Fruit fly (Drosophila melanogaster): ENCODE data around the gene CG10013.

Gene CG10013

DNA sequence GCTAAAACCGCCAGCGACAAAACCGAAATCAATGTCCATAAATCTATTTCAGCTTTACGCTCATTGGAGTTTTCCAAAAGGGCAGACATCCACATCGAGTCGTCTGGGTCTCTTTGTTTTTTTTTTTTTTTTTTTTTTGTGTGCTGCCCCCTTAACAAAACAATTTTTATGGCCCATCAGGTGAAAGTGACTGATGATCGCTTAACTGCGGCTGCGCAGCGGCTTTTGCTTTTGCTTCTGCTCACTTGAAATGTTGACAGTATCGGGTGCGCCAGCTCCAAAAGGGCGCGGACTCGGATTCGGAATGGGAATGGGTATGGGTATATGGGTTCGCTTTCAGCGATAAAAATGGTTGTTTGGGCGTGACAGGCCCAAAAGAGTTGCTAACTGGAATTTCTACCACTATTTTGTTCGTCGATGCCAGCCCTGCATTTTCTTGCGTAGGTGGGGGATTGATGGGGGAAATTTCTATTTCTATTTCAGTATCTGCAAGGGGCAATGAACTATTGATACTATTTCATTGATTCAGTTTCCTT, 38.7 kb downstream of the CG10013 start:
- no peak for TF ChIP-seq usp (GFP tag; optimal IDR thresholded peaks at IDR 0.05)
- no peak for TF ChIP-seq CG9705 (GFP tag; optimal IDR thresholded peaks at IDR 0.05)
- TF ChIP-seq fru (GFP tag; optimal IDR thresholded peaks at IDR 0.05), result no peak
- TF ChIP-seq lola (GFP tag; optimal IDR thresholded peaks at IDR 0.05), result no peak
- TF ChIP-seq Vsx2 (GFP tag; optimal IDR thresholded peaks at IDR 0.05; ENCODE audit: partially characterized antibody), result no peak
- TF ChIP-seq sv (GFP tag; optimal IDR thresholded peaks at IDR 0.05), result no peak
- TF ChIP-seq Hnf4 (GFP tag; optimal IDR thresholded peaks at IDR 0.05), result no peak
- TF ChIP-seq CG32264 (GFP tag; optimal IDR thresholded peaks at IDR 0.05), result no peak
- no peak for TF ChIP-seq psq (GFP tag; optimal IDR thresholded peaks at IDR 0.05)
- no peak for TF ChIP-seq dl (GFP tag; optimal IDR thresholded peaks at IDR 0.05; ENCODE audit: insufficient read depth in 1 of 2, partially characterized antibody in 2 of 2)

DNA sequence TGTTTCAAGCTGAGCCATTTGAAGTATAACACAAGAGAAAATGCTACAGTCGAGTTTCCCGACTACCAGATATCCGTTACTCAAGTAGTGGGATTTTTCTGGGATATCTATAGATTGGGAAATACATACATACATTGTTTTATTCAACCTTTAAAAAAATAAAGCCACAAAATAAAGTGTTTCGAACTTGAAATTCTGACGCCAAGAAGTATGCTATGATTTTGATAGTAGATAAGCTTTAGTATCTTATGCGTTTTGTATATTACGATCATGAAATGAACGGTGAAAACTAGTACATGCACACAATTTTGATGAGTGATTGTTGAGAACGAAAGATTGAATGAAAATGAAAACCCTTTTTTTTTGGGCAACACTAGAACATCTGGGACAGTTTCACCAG, 40.2 kb downstream of the CG10013 start:
- TF ChIP-seq Vsx2 (GFP tag; optimal IDR thresholded peaks at IDR 0.05; ENCODE audit: partially characterized antibody) (no peak), Rel (GFP tag; optimal IDR thresholded peaks at IDR 0.05) (no peak), Rel (tag; optimal IDR thresholded peaks at IDR 0.05) (peak; percentile 3), Abd-B (GFP tag; optimal IDR thresholded peaks at IDR 0.05) (no peak), h (GFP tag; optimal IDR thresholded peaks at IDR 0.05) (no peak), dmrt93B (GFP tag; optimal IDR thresholded peaks at IDR 0.05) (no peak)

DNA sequence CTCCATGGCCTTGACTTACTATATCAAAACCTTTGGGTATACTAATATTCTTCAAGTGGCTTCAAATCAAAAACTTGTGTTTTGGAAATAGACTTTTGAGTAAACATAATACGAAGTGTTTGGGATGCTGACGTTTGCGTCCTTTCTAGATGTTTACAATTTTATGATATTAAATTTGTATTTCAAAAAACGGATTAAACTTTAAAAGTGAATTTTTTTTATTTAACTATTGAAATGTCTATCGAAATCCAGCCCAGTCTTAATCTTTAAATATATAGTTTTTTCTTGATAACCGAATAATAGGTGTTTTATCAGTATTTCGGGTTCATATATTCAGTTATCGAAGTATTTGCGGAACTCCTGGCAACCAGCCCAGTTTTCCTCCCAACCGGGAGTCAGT, 41.3 kb downstream of the CG10013 start, which contains the start of gene Tim17a1:
Tim17a1 (minus strand) TSS at position 101 of the 400 bp plus-strand sequence.
- TF ChIP-seq tai (GFP tag; optimal IDR thresholded peaks at IDR 0.05), result no peak
- TF ChIP-seq Dif (GFP tag; optimal IDR thresholded peaks at IDR 0.05; ENCODE audit: partially characterized antibody), result no peak
- no peak for TF ChIP-seq Abd-B (GFP tag; optimal IDR thresholded peaks at IDR 0.05)
- no peak for TF ChIP-seq foxo (GFP tag; optimal IDR thresholded peaks at IDR 0.05)
- TF ChIP-seq OdsH (GFP tag; optimal IDR thresholded peaks at IDR 0.05), result no peak
- no peak for TF ChIP-seq Rel (GFP tag; optimal IDR thresholded peaks at IDR 0.05)
- TF ChIP-seq Rel (tag; optimal IDR thresholded peaks at IDR 0.05), result no peak
- no peak for TF ChIP-seq h (GFP tag; optimal IDR thresholded peaks at IDR 0.05)

DNA sequence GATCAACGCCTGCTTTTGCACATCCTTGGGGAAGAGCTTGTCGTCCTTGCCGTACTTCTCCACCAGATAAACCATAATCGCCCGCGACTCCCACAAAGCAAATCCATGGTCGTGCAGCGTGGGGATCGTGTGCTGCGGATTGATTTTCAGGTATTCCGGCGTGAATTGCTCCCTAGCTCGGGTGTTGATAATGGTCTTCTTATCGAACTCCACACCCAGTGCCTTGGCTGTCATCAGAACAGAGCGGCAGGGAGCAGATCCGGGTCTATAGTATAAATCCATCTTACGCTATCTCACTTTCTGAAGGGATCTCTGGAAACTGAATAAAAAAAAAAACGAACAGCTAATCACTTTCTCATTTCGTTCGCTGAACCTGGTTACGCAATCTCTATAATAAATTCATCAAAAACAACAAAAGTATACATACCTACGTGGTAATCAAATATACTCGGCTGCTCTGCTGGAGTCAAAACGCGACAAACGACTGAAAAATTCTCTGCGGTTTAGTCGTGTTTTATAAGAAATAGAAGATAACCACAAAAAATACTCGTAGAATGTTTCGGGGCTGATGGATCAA, 42.0 kb downstream of the CG10013 start, which contains the start of gene GstD10:
GstD10 (minus strand) TSS at position 472 of the 577 bp plus-strand sequence.
- TF ChIP-seq usp (GFP tag; optimal IDR thresholded peaks at IDR 0.05) (no peak), OdsH (GFP tag; optimal IDR thresholded peaks at IDR 0.05) (no peak), Mio (GFP tag; optimal IDR thresholded peaks at IDR 0.05) (no peak), brk (GFP tag; optimal IDR thresholded peaks at IDR 0.05) (no peak), h (GFP tag; optimal IDR thresholded peaks at IDR 0.05) (no peak), N (GFP tag; optimal IDR thresholded peaks at IDR 0.05) (no peak), sv (GFP tag; optimal IDR thresholded peaks at IDR 0.05) (no peak), CG32264 (GFP tag; optimal IDR thresholded peaks at IDR 0.05) (no peak), Myc (optimal IDR thresholded peaks at IDR 0.05) (no peak), lola (GFP tag; optimal IDR thresholded peaks at IDR 0.05) (no peak), foxo (GFP tag; optimal IDR thresholded peaks at IDR 0.05) (no peak), dl (GFP tag; optimal IDR thresholded peaks at IDR 0.05; ENCODE audit: insufficient read depth in 1 of 2, partially characterized antibody in 2 of 2) (no peak), tai (GFP tag; optimal IDR thresholded peaks at IDR 0.05) (no peak), Rel (GFP tag; optimal IDR thresholded peaks at IDR 0.05) (no peak), Rel (tag; optimal IDR thresholded peaks at IDR 0.05) (no peak)

DNA sequence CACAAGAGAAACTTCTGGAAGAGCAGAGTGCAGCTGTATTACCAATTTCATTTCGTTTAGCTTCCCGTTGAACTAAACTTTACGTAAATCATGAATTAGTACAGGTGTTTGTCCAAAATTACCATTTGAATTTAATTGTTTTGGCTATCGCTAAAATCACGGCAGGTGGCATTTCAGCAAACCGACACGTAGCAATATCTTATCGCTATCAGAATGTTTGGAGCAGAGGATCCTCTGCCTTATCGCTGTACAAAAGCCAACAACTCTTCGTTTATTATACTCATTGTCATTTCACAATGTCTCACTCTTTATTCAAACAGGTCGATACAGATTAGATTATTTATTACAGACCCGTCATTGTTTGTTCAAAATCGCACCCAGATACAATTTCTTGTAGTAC, 42.6 kb downstream of the CG10013 start:
- TF ChIP-seq N (GFP tag; optimal IDR thresholded peaks at IDR 0.05) (no peak), Hr78 (GFP tag; optimal IDR thresholded peaks at IDR 0.05) (no peak), woc (GFP tag; optimal IDR thresholded peaks at IDR 0.05) (no peak), HLH106 (tag; optimal IDR thresholded peaks at IDR 0.05) (no peak), Hnf4 (GFP tag; optimal IDR thresholded peaks at IDR 0.05) (no peak), dsf (GFP tag; optimal IDR thresholded peaks at IDR 0.05; ENCODE audit: borderline replicate concordance) (no peak), Sp1 (GFP tag; optimal IDR thresholded peaks at IDR 0.05) (no peak), Dif (GFP tag; optimal IDR thresholded peaks at IDR 0.05; ENCODE audit: partially characterized antibody) (no peak), Mio (GFP tag; optimal IDR thresholded peaks at IDR 0.05) (no peak), CrebA (GFP tag; optimal IDR thresholded peaks at IDR 0.05; ENCODE audit: borderline replicate concordance) (no peak), GATAd (GFP tag; optimal IDR thresholded peaks at IDR 0.05) (no peak), tai (GFP tag; optimal IDR thresholded peaks at IDR 0.05) (no peak)

All from whole organism, wandering third instar larva.